Worm (Caenorhabditis elegans): ENCODE results near the gene oac-46.

Gene oac-46

ce11 chrII:8813659-8814058 is 38.2 kb downstream of the oac-46 start (continued):
- TF ChIP-seq lin-13 (GFP tag; optimal IDR thresholded peaks at IDR 0.05) (no peak), crh-2 (tag; optimal IDR thresholded peaks at IDR 0.05) (peak; percentile 56), mdl-1 (tag; optimal IDR thresholded peaks at IDR 0.05) (no peak), nhr-12 (tag; optimal IDR thresholded peaks at IDR 0.05) (no peak), ama-1 (optimal IDR thresholded peaks at IDR 0.05) (no peak), Y55F3AM.14 (GFP tag; optimal IDR thresholded peaks at IDR 0.05) (no peak), skn-1 (tag; optimal IDR thresholded peaks at IDR 0.05) (no peak), sma-9 (GFP tag; optimal IDR thresholded peaks at IDR 0.05) (peak; percentile 81), sma-9 (tag; optimal IDR thresholded peaks at IDR 0.05) (no peak), lin-11 (tag; optimal IDR thresholded peaks at IDR 0.05) (no peak), lin-39 (tag; optimal IDR thresholded peaks at IDR 0.05) (no peak), ceh-82 (tag; optimal IDR thresholded peaks at IDR 0.05) (no peak), elt-1 (tag; optimal IDR thresholded peaks at IDR 0.05) (no peak), unc-39 (tag; optimal IDR thresholded peaks at IDR 0.05) (no peak), sma-3 (GFP tag; optimal IDR thresholded peaks at IDR 0.05) (peak; percentile 84), alr-1 (tag; optimal IDR thresholded peaks at IDR 0.05) (no peak), peb-1 (tag; optimal IDR thresholded peaks at IDR 0.05) (no peak)

- TF ChIP-seq unc-62 (GFP tag; optimal IDR thresholded peaks at IDR 0.05) (no peak), C34F6.9 (tag; optimal IDR thresholded peaks at IDR 0.05) (peak; percentile 3), ztf-4 (tag; optimal IDR thresholded peaks at IDR 0.05) (peak; percentile 4), Y55F3AM.14 (GFP tag; optimal IDR thresholded peaks at IDR 0.05) (no peak), ama-1 (optimal IDR thresholded peaks at IDR 0.05) (peak; percentile 42), F13H6.1 (tag; optimal IDR thresholded peaks at IDR 0.05) (no peak), nhr-21 (tag; optimal IDR thresholded peaks at IDR 0.05) (peak; percentile 17)
Measured at ce11 chrII:8812346-8812745, 39.5 kb downstream of the oac-46 start.

- TF ChIP-seq ztf-1 (GFP tag; conservative IDR thresholded peaks at IDR 0.05) (no peak), ZK546.5 (tag; optimal IDR thresholded peaks at IDR 0.05) (no peak), alr-1 (tag; optimal IDR thresholded peaks at IDR 0.05) (no peak), nhr-6 (tag; optimal IDR thresholded peaks at IDR 0.05) (no peak), ceh-16 (tag; optimal IDR thresholded peaks at IDR 0.05) (no peak), ama-1 (optimal IDR thresholded peaks at IDR 0.05) (peak; percentile 24), unc-62 (GFP tag; optimal IDR thresholded peaks at IDR 0.05) (no peak), elt-1 (tag; optimal IDR thresholded peaks at IDR 0.05) (no peak), unc-55 (GFP tag; optimal IDR thresholded peaks at IDR 0.05) (no peak), crh-2 (tag; optimal IDR thresholded peaks at IDR 0.05) (peak; percentile 6), lsy-2 (tag; optimal IDR thresholded peaks at IDR 0.05) (no peak), sem-4 (tag; optimal IDR thresholded peaks at IDR 0.05) (no peak), R02D3.7 (tag; optimal IDR thresholded peaks at IDR 0.05) (no peak), aly-2 (tag; optimal IDR thresholded peaks at IDR 0.05) (no peak), peb-1 (tag; optimal IDR thresholded peaks at IDR 0.05) (no peak), nhr-21 (tag; optimal IDR thresholded peaks at IDR 0.05) (peak; percentile 31), mab-5 (tag; optimal IDR thresholded peaks at IDR 0.05) (no peak), nhr-77 (tag; optimal IDR thresholded peaks at IDR 0.05) (no peak), sma-9 (GFP tag; optimal IDR thresholded peaks at IDR 0.05) (no peak), sma-9 (tag; optimal IDR thresholded peaks at IDR 0.05) (no peak), skn-1 (tag; optimal IDR thresholded peaks at IDR 0.05) (no peak), fos-1 (tag; optimal IDR thresholded peaks at IDR 0.05) (no peak), snpc-4 (tag; optimal IDR thresholded peaks at IDR 0.05) (no peak), nhr-23 (tag; optimal IDR thresholded peaks at IDR 0.05) (no peak), sma-3 (GFP tag; optimal IDR thresholded peaks at IDR 0.05) (no peak), elt-3 (tag; optimal IDR thresholded peaks at IDR 0.05) (no peak)
Measured at ce11 chrII:8811825-8812224, 40.1 kb downstream of the oac-46 start.

ce11 chrII:8810679-8811413 is 41.0 kb downstream of the oac-46 start, which contains the start of the genes F46C5.9 and rer-1:
Gene F46C5.9, minus strand, starts transcription at chrII:8810729.
Gene rer-1, plus strand, starts transcription at chrII:8811370.
- TF ChIP-seq crh-2 (tag; optimal IDR thresholded peaks at IDR 0.05) (peak; percentile 74), mab-5 (tag; optimal IDR thresholded peaks at IDR 0.05) (no peak), mbf-1 (tag; optimal IDR thresholded peaks at IDR 0.05) (no peak), C34F6.9 (tag; optimal IDR thresholded peaks at IDR 0.05) (peak; percentile 69), nhr-237 (tag; optimal IDR thresholded peaks at IDR 0.05) (no peak), nhr-10 (tag; optimal IDR thresholded peaks at IDR 0.05) (no peak), Y55F3AM.14 (GFP tag; optimal IDR thresholded peaks at IDR 0.05) (no peak), ztf-1 (GFP tag; conservative IDR thresholded peaks at IDR 0.05) (no peak), lin-39 (tag; optimal IDR thresholded peaks at IDR 0.05) (no peak), aly-2 (tag; optimal IDR thresholded peaks at IDR 0.05) (no peak), dmd-4 (tag; optimal IDR thresholded peaks at IDR 0.05) (no peak), unc-62 (GFP tag; optimal IDR thresholded peaks at IDR 0.05) (no peak), elt-3 (tag; optimal IDR thresholded peaks at IDR 0.05) (no peak), skn-1 (tag; optimal IDR thresholded peaks at IDR 0.05) (no peak), ztf-11 (tag; optimal IDR thresholded peaks at IDR 0.05) (no peak), fos-1 (tag; optimal IDR thresholded peaks at IDR 0.05) (peak; percentile 17), elt-1 (tag; optimal IDR thresholded peaks at IDR 0.05) (no peak), nhr-25 (tag; optimal IDR thresholded peaks at IDR 0.05) (no peak), ama-1 (optimal IDR thresholded peaks at IDR 0.05) (no peak), egl-27 (tag; optimal IDR thresholded peaks at IDR 0.05) (no peak), gmeb-1 (tag; optimal IDR thresholded peaks at IDR 0.05) (no peak), lsy-2 (tag; optimal IDR thresholded peaks at IDR 0.05) (peak; percentile 5 to 73), lin-11 (tag; optimal IDR thresholded peaks at IDR 0.05) (no peak), nhr-77 (tag; optimal IDR thresholded peaks at IDR 0.05) (no peak), zag-1 (tag; optimal IDR thresholded peaks at IDR 0.05) (no peak), F13H6.1 (tag; optimal IDR thresholded peaks at IDR 0.05) (no peak), nhr-21 (tag; optimal IDR thresholded peaks at IDR 0.05) (no peak)

Measured in whole organism, L2 larva.